Worm (Caenorhabditis elegans) whole organism, late embryonic: ENCODE data around the gene bath-36.

ENCODE experiments used
- C08G9.2 ChIP-seq: sonication (generic microtip); optimal IDR thresholded peaks from 2 replicates; lab custom pipeline; 2016; ENCODE audit warnings: mild to moderate bottlenecking, missing genetic modification characterization, moderate library complexity, missing compliant biosample characterization
- C38D4.7 ChIP-seq: fragments of 200-800 bp; sonication (Bioruptor generic); optimal IDR thresholded peaks from 2 replicates; lab custom pipeline; 2018; ENCODE audit warnings: mild to moderate bottlenecking, missing genetic modification characterization, moderate library complexity, missing compliant biosample characterization
- K02D7.2 ChIP-seq: sonication (generic microtip); optimal IDR thresholded peaks from 2 replicates; lab custom pipeline; 2017; ENCODE audit warnings: mild to moderate bottlenecking, missing genetic modification characterization, missing compliant biosample characterization
- Y22D7AL.16 ChIP-seq: sonication (generic microtip); optimal IDR thresholded peaks from 2 replicates; lab custom pipeline; 2016; ENCODE audit warnings: missing genetic modification characterization, missing compliant biosample characterization
- ceh-14 ChIP-seq: sonication (generic microtip); optimal IDR thresholded peaks from 2 replicates; lab custom pipeline; 2016; ENCODE audit warnings: missing genotype, missing genetic modification characterization, missing compliant biosample characterization
- ceh-19 ChIP-seq: fragments of 200-800 bp; sonication (Bioruptor generic); optimal IDR thresholded peaks from 2 replicates; lab custom pipeline; 2018; ENCODE audit warnings: mild to moderate bottlenecking, missing genetic modification characterization, missing compliant biosample characterization
- ceh-2 ChIP-seq: sonication (generic microtip); optimal IDR thresholded peaks from 2 replicates; lab custom pipeline; 2016; ENCODE audit warnings: missing genotype, missing genetic modification characterization, missing compliant biosample characterization
- ceh-22 ChIP-seq: sonication (generic microtip); optimal IDR thresholded peaks from 2 replicates; lab custom pipeline; 2017; ENCODE audit warnings: missing biosample characterization, missing genetic modification characterization
- ceh-31 ChIP-seq: sonication (generic microtip); optimal IDR thresholded peaks from 2 replicates; lab custom pipeline; 2016; ENCODE audit warnings: missing genetic modification characterization, missing compliant biosample characterization
- ceh-34 ChIP-seq: sonication (generic microtip); optimal IDR thresholded peaks from 2 replicates; lab custom pipeline; 2016; ENCODE audit warnings: mild to moderate bottlenecking, missing genetic modification characterization, missing compliant biosample characterization
- ceh-45 ChIP-seq: fragments of 200-800 bp; sonication (Bioruptor generic); IDR thresholded peaks from 2 replicates; pipeline ENCODE4 v1.3.6; 2022; ENCODE audit warnings: missing genetic modification reagents, missing genetic modification characterization, missing compliant biosample characterization
- ceh-9 ChIP-seq: sonication (generic microtip); optimal IDR thresholded peaks from 2 replicates; lab custom pipeline; 2016; ENCODE audit warnings: mild to moderate bottlenecking, missing genetic modification characterization, inconsistent platforms, missing compliant biosample characterization
- dmd-4 ChIP-seq: sonication (generic microtip); optimal IDR thresholded peaks from 2 replicates; lab custom pipeline; 2016; ENCODE audit warnings: borderline replicate concordance, missing genetic modification characterization, missing compliant biosample characterization
- ets-4 ChIP-seq: sonication (generic microtip); optimal IDR thresholded peaks from 2 replicates; lab custom pipeline; 2016; ENCODE audit warnings: missing genetic modification characterization, missing compliant biosample characterization
- eyg-1 ChIP-seq: sonication (generic microtip); optimal IDR thresholded peaks from 2 replicates; lab custom pipeline; 2016; ENCODE audit warnings: missing genotype, missing genetic modification characterization, missing compliant biosample characterization
- fax-1 ChIP-seq: sonication (generic microtip); optimal IDR thresholded peaks from 2 replicates; lab custom pipeline; 2016; ENCODE audit warnings: missing genotype, missing genetic modification characterization, missing compliant biosample characterization
- nfya-1 ChIP-seq: sonication (generic microtip); optimal IDR thresholded peaks from 2 replicates; lab custom pipeline; 2017; ENCODE audit warnings: missing genetic modification characterization, mild to moderate bottlenecking, missing compliant biosample characterization, antibody characterized with exemption, moderate library complexity
- nhr-232 ChIP-seq: sonication (generic microtip); optimal IDR thresholded peaks from 2 replicates; lab custom pipeline; 2016; ENCODE audit warnings: missing genetic modification characterization, missing compliant biosample characterization
- npax-4 ChIP-seq: sonication (generic microtip); optimal IDR thresholded peaks from 2 replicates; lab custom pipeline; 2016; ENCODE audit warnings: missing genetic modification characterization, missing compliant biosample characterization
- pax-1 ChIP-seq: fragments of 150-350 bp; optimal IDR thresholded peaks from 2 replicates; lab custom pipeline; 2014; ENCODE audit warnings: missing biosample characterization, missing genetic modification characterization
- rnt-1 ChIP-seq: sonication (generic microtip); optimal IDR thresholded peaks from 2 replicates; lab custom pipeline; 2016; ENCODE audit warnings: missing genetic modification characterization, missing compliant biosample characterization
- sox-4 ChIP-seq: sonication (generic microtip); optimal IDR thresholded peaks from 2 replicates; lab custom pipeline; 2017; ENCODE audit warnings: mild to moderate bottlenecking, missing genetic modification characterization, inconsistent platforms, missing compliant biosample characterization
- unc-42 ChIP-seq: sonication (generic microtip); optimal IDR thresholded peaks from 2 replicates; lab custom pipeline; 2016; ENCODE audit warnings: missing genotype, missing genetic modification characterization, missing compliant biosample characterization
- unc-55 ChIP-seq: sonication (generic microtip); optimal IDR thresholded peaks from 2 replicates; lab custom pipeline; 2017; ENCODE audit warnings: missing biosample characterization, missing genetic modification reagents, missing genetic modification characterization
- unc-86 ChIP-seq: sonication (generic microtip); optimal IDR thresholded peaks from 2 replicates; lab custom pipeline; 2016; ENCODE audit warnings: missing genetic modification characterization, missing compliant biosample characterization
- zip-5 ChIP-seq: sonication (generic microtip); optimal IDR thresholded peaks from 2 replicates; lab custom pipeline; 2016; ENCODE audit warnings: missing genetic modification characterization, missing compliant biosample characterization
- ztf-16 ChIP-seq: sonication (generic microtip); optimal IDR thresholded peaks from 2 replicates; lab custom pipeline; 2017; ENCODE audit warnings: missing genetic modification characterization, missing compliant biosample characterization

The bath-36 gene

DNA sequence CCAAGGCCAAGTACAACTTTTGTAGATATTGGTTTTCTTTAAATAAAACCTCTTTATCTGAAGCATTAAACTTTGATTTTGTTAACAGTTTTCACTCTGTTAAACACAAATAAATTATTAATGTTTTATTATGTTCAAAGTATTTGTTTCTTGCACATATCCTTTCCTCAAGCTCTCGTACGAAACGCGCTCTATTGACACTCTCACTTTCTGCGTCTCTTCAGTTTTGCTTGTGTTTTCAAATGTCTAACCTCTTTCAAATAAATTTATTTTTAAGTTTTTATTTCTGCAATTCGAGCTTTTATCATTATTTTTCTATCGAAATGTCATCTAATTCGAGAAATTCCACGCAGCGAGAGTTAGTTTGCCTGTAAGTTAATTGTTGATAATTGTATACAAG, 43.9 kb upstream of the bath-36 start, which contains the start of gene K08F9.4:
Gene K08F9.4, plus strand, starts transcription at position 222 of the 400 bp plus-strand sequence.
- TF ChIP-seq sox-4 (tag; lab: Kevin White, UChicago) = no peak
- TF ChIP-seq zip-5 (tag; lab: Kevin White, UChicago) = no peak
- TF ChIP-seq unc-86 (tag; lab: Kevin White, UChicago) = no peak
- peak; percentile 16 for TF ChIP-seq ceh-31 (tag; lab: Kevin White, UChicago)
- TF ChIP-seq ceh-9 (tag; lab: Kevin White, UChicago) = no peak
- TF ChIP-seq nfya-1 (tag; lab: Kevin White, UChicago) = no peak
- TF ChIP-seq pax-1 = peak; percentile 54

DNA sequence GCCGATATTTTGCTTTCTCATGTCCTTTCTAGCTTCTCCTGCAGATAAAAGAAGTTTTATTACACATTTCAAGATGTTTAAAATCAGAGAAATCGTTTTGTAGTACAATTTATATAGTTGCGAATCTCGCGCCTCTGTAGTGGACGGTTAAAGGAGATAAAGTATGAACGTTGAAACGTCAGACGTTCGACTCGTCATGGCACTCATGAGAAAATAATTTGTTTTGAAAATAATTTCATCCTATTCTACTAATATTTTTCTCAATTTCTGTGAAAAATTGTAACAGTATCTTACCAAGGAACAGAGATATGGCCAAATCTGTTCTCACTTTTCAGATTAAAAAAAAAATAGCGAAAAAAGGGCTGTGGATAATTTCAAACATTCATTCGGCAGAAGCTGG, 39.9 kb upstream of the bath-36 start, which contains the start of gene T09F5.20:
Gene T09F5.20, minus strand, starts transcription at position 101 of the 400 bp plus-strand sequence.
- no peak for TF ChIP-seq C08G9.2 (tag; lab: Kevin White, UChicago)
- TF ChIP-seq, all 69 proteins: peak for 0

DNA sequence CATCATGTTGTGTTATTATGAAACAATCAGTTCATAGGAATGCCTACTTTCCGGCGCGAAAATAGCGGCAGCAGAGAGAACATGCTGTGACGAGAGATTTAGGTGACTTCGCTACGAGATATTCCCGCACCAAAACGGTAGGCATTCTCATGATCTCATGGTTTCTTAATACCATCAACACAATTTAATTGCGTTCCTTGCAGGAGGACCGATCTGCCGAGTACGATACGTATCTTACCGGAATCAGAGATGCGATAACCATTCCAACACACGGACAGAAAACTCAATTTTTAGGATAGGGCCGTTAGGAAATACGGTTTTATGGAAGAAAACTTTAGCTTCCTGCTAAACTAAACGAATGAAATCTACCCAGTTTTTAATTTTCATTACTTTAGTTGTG, 38.9 kb upstream of the bath-36 start, which contains the start of gene T09F5.1:
Gene T09F5.1, plus strand, starts transcription at position 301 of the 400 bp plus-strand sequence.
- TF ChIP-seq ceh-14 (tag; lab: Kevin White, UChicago) = no peak
- TF ChIP-seq rnt-1 (tag; lab: Kevin White, UChicago) = peak; percentile 5
- TF ChIP-seq ceh-19 = no peak
- TF ChIP-seq ets-4 (tag; lab: Kevin White, UChicago) = no peak

DNA sequence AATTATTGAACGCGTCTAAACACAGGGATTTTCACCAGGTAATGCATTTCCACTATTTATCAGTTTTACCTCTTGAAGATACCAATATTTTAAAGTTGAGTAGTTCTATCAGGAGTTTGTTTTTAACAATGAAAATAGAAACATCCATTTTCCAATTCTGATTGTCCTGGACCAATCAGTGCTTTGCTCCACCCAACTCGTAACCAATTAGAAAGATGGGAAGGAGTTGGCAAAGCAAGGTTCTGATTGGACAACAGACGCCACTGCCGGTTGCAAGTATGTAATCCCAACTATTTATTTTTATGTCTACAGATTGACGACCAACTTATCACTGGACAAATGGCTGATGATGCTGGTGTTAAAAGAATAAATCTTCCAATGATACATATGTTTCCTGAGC, 37.5 kb upstream of the bath-36 start:
- TF ChIP-seq nfya-1 (tag; lab: Kevin White, UChicago) (peak; percentile 69), unc-42 (no peak)

DNA sequence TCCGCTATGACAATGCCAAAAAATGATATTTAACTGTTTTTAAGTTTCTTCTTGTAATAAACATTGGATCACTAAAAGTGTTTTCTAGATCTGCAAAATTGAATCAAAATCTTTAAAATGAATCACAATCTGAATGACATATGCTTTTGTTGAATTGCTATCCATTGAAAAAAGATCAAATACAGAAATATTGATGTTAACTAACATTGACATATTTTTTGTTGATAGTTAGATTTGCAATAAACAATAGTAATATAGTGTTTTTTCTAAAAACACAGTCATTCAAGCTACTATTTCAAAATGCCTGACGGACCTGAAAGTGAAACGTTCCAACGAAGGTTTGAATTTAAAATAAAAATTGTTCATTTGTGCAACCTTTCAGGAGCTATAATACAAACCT, 37.0 kb upstream of the bath-36 start, which contains the start of gene T09F5.2:
Gene T09F5.2, plus strand, starts transcription at position 301 of the 400 bp plus-strand sequence.
- TF ChIP-seq fax-1 (tag; lab: Kevin White, UChicago) = no peak

DNA sequence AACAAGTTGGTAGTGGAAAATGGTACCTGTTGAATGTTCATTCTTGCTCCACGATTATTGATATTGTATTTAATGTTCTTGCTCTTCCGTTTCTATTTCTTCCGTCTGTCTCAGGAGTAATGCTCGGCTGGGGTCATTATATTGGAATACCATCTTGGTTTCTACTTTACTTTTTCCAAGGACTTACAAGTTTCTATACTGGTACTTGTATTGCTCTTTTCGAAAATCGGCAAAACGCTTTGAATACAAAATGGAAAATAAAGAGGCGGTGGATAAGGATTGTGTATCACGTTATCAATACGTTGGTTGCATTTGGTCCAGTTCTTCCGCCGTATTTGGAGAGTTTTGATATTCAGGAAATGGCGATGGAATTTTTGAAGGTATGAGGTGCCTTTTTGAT, 35.7 kb upstream of the bath-36 start:
- TF ChIP-seq nhr-232 (no peak), K02D7.2 (tag; lab: Kevin White, UChicago) (no peak), ceh-22 (tag; lab: Kevin White, UChicago) (no peak), ceh-9 (tag; lab: Kevin White, UChicago) (no peak), Y22D7AL.16 (no peak), ceh-45 (GFP tag; lab: Robert Waterston, UW) (no peak), ceh-2 (tag; lab: Kevin White, UChicago) (no peak), C38D4.7 (no peak), npax-4 (tag; lab: Kevin White, UChicago) (no peak), ceh-34 (tag; lab: Kevin White, UChicago) (no peak), ets-4 (tag; lab: Kevin White, UChicago) (no peak), sox-4 (tag; lab: Kevin White, UChicago) (no peak)

DNA sequence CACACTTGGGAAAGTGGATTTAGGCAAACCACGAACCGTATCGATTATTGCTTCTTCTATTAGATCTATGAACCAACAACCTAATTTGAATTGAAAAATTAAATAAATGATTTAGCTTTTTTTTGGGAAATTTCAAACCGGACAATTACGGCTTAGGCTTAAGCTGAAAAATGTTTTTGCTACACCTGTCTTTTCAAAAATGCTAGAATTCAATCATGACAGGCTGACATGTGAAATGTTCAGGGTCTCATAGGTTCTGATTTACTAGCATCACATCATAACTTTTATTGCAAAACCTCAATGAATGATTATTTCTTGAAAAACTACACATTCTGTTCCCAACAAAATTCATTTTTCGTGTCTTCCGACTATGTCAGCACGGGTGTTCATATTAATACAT, 34.4 kb upstream of the bath-36 start, which contains the start of gene srh-55:
Gene srh-55, plus strand, starts transcription at position 301 of the 400 bp plus-strand sequence.
- TF ChIP-seq dmd-4 (tag; lab: Kevin White, UChicago) = no peak
- no peak for TF ChIP-seq eyg-1 (tag; lab: Kevin White, UChicago)

DNA sequence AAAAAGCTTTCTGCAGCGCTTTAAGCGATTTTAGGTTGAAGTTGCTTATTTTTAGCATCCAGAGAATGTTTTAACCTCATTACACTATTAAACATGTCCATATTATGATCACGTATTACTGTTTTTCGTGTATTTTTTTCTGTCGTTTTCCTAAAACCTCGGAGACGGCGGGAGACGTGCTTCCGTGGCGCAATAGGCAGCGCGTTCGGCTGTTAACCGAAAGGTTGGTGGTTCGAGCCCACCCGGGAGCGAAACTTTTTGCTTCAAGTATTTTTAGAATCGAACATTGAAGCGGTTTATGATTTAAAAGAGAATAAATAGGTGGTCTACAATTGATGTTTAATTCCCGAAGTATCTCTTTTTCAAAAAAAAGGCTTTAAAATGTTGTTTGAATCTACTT, 31.2 kb upstream of the bath-36 start:
- TF ChIP-seq unc-86 (tag; lab: Kevin White, UChicago) (no peak), ceh-22 (tag; lab: Kevin White, UChicago) (no peak), ztf-16 (tag; lab: Kevin White, UChicago) (no peak), unc-55 (no peak)
